Worm (Caenorhabditis elegans) whole organism, mixed stage, embryonic: ENCODE measurements around the gene srz-32.
"Not testable (repeated sequence)": the region's sequence is repeated elsewhere in the genome, so short reads cannot be mapped to it uniquely, and the experiment has no call there.

Source experiments
- blmp-1 ChIP-seq: fragments of 150-350 bp; optimal IDR thresholded peaks from 2 replicates; lab custom pipeline; 2014; ENCODE audit warnings: missing biosample characterization, missing genetic modification characterization
- ceh-83 ChIP-seq: fragments of 200-800 bp; sonication (Bioruptor generic); optimal IDR thresholded peaks from 2 replicates; lab custom pipeline; 2018; ENCODE audit warnings: mild to moderate bottlenecking, missing genetic modification characterization, missing compliant biosample characterization
- ces-1 ChIP-seq: fragments of 150-350 bp; optimal IDR thresholded peaks from 2 replicates; lab custom pipeline; 2014; ENCODE audit warnings: missing biosample characterization, missing genetic modification reagents, missing genetic modification characterization
- drap-1 ChIP-seq: fragments of 200-800 bp; sonication (Bioruptor generic); optimal IDR thresholded peaks from 3 replicates; lab custom pipeline; 2018; ENCODE audit warnings: mild to moderate bottlenecking, missing genetic modification characterization, missing compliant biosample characterization
- elt-1 ChIP-seq: sonication (generic microtip); optimal IDR thresholded peaks from 2 replicates; lab custom pipeline; 2017; ENCODE audit warnings: missing genetic modification characterization, mild to moderate bottlenecking, missing compliant biosample characterization, antibody characterized with exemption, moderate library complexity, borderline replicate concordance; ENCODE audit not compliant: insufficient read depth
- elt-3 ChIP-seq: fragments of 150-350 bp; optimal IDR thresholded peaks from 2 replicates; lab custom pipeline; 2014; ENCODE audit warnings: missing biosample characterization, missing genetic modification characterization
- nhr-12 ChIP-seq: fragments of 150-350 bp; optimal IDR thresholded peaks from 2 replicates; lab custom pipeline; 2014; ENCODE audit warnings: missing biosample characterization, missing genetic modification characterization
- nhr-28 ChIP-seq: fragments of 150-350 bp; optimal IDR thresholded peaks from 2 replicates; lab custom pipeline; 2014; ENCODE audit warnings: missing biosample characterization, missing genetic modification characterization
- nhr-76 ChIP-seq: sonication (generic microtip); optimal IDR thresholded peaks from 2 replicates; lab custom pipeline; 2017; ENCODE audit warnings: missing biosample characterization, missing genetic modification characterization
- pha-4 ChIP-seq: fragments of 150-350 bp; optimal IDR thresholded peaks from 2 replicates; lab custom pipeline; 2018; ENCODE audit warnings: missing biosample characterization, missing genetic modification reagents, missing genetic modification characterization
- snpc-4 ChIP-seq: fragments of 150-350 bp; optimal IDR thresholded peaks from 2 replicates; lab custom pipeline; 2014; ENCODE audit warnings: missing biosample characterization, missing genetic modification characterization
- unc-39 ChIP-seq: fragments of 150-350 bp; optimal IDR thresholded peaks from 2 replicates; lab custom pipeline; 2014; ENCODE audit warnings: missing biosample characterization, missing genetic modification characterization
- unc-62 ChIP-seq: fragments of 150-350 bp; optimal IDR thresholded peaks from 2 replicates; lab custom pipeline; 2014; ENCODE audit warnings: missing biosample characterization, missing genetic modification reagents, missing genetic modification characterization
- ztf-11 ChIP-seq: fragments of 150-350 bp; optimal IDR thresholded peaks from 2 replicates; lab custom pipeline; 2014; ENCODE audit warnings: missing biosample characterization, missing genetic modification characterization

DNA sequence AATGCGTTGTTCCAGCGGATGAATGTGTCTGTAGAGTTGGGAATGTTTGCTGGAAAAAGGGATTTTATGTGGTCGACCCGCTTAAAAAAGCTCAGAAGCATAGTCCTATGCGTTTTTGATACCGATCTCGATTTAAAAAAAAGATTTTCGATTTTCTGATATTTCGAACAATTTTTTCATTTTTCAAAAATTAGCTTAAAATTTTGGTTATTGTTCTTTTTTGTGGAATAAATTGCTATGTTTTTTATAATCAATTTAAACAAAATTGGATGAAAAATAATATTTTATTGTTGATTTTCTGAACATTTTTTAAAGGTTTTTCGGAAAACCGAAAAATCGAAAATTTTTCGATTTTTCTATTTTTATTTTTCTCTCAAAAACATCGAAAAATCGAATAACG lies 2.7 kb upstream of the srz-32 start, which contains the start of gene C04C3.7:
- TF ChIP-seq elt-1; nhr-12 (tag; lab: Kevin White, UChicago); unc-39 (tag; lab: Kevin White, UChicago); nhr-28 (tag; lab: Kevin White, UChicago); ces-1 (GFP tag; lab: Kevin White, UChicago); unc-62 (GFP tag; lab: Kevin White, UChicago); nhr-76 (tag; lab: Kevin White, UChicago); blmp-1 (tag; lab: Kevin White, UChicago); elt-3; ceh-83 (GFP tag; lab: Kevin White, UChicago); pha-4; snpc-4; drap-1 (GFP tag; lab: Kevin White, UChicago); ztf-11 (tag; lab: Kevin White, UChicago): not testable (repeated sequence)
